Fruit fly (Drosophila melanogaster): ENCODE data around the gene osp.
A peak's percentile ranks its signal among the peaks of the same experiment; 100 is the strongest.

Gene osp

dm6 chr2L:14615749-14616348 lies 73.3 kb downstream of the osp start:
- no peak for TF ChIP-seq Pif1A (GFP tag; optimal IDR thresholded peaks at IDR 0.05)
- TF ChIP-seq Pif1B (GFP tag; optimal IDR thresholded peaks at IDR 0.05) = no peak
- no peak for TF ChIP-seq fd96Ca (GFP tag; IDR thresholded peaks at IDR 0.05)
- no peak for TF ChIP-seq Snoo (tag; optimal IDR thresholded peaks at IDR 0.05)
- TF ChIP-seq CG14655 (GFP tag; optimal IDR thresholded peaks at IDR 0.05) = no peak
- no peak for TF ChIP-seq Ets98B (GFP tag; IDR thresholded peaks at IDR 0.05)
- no peak for TF ChIP-seq CG8159 (tag; optimal IDR thresholded peaks at IDR 0.05)
- no peak for TF ChIP-seq EcR (GFP tag; optimal IDR thresholded peaks at IDR 0.05)
- TF ChIP-seq CG12605 (GFP tag; IDR thresholded peaks at IDR 0.05) = no peak
- TF ChIP-seq CG9948 (tag; optimal IDR thresholded peaks at IDR 0.05) = no peak
- no peak for TF ChIP-seq CG13204 (GFP tag; optimal IDR thresholded peaks at IDR 0.05)
- no peak for TF ChIP-seq CG15710 (tag; optimal IDR thresholded peaks at IDR 0.05)

- TF ChIP-seq EcR (GFP tag; optimal IDR thresholded peaks at IDR 0.05) (no peak), CG14655 (GFP tag; optimal IDR thresholded peaks at IDR 0.05) (peak; percentile 56), CG8301 (tag; optimal IDR thresholded peaks at IDR 0.05) (peak; percentile 67), CG8159 (tag; optimal IDR thresholded peaks at IDR 0.05) (peak; percentile 67), Pif1B (GFP tag; optimal IDR thresholded peaks at IDR 0.05) (no peak), CG12605 (GFP tag; IDR thresholded peaks at IDR 0.05) (peak; percentile 63), CG10348 (GFP tag; IDR thresholded peaks at IDR 0.05) (no peak), gl (tag; optimal IDR thresholded peaks at IDR 0.05) (no peak), CG9948 (tag; optimal IDR thresholded peaks at IDR 0.05) (peak; percentile 63), Pif1A (GFP tag; optimal IDR thresholded peaks at IDR 0.05) (peak; percentile 46), Ets98B (GFP tag; IDR thresholded peaks at IDR 0.05) (peak; percentile 66), CG32121 (GFP tag; IDR thresholded peaks at IDR 0.05) (peak; percentile 80), CG4496 (GFP tag; IDR thresholded peaks at IDR 0.05) (0 out of 3 replicates have a peak, but pooled peaks have one; percentile 48), D1 (tag; optimal IDR thresholded peaks at IDR 0.05) (no peak), Snoo (tag; optimal IDR thresholded peaks at IDR 0.05) (no peak), CG34367 (tag; optimal IDR thresholded peaks at IDR 0.05) (peak; percentile 20), rn (GFP tag; IDR thresholded peaks at IDR 0.05) (no peak), CG13204 (GFP tag; optimal IDR thresholded peaks at IDR 0.05) (no peak), CG15710 (tag; optimal IDR thresholded peaks at IDR 0.05) (peak; percentile 57), CG17806 (tag; optimal IDR thresholded peaks at IDR 0.05) (peak; percentile 54), fd96Ca (GFP tag; IDR thresholded peaks at IDR 0.05) (0 out of 3 replicates have a peak, but pooled peaks have one; percentile 24)
Observed at dm6 chr2L:14614897-14615602, 74.1 kb downstream of the osp start, which contains the start of the genes Adh and Adhr. TSS of gene Adh (plus strand) at chr2L:14615552. TSS of gene Adhr (plus strand) at chr2L:14615552.

dm6 chr2L:14614444-14614843 lies 74.7 kb downstream of the osp start:
- TF ChIP-seq Pif1B (GFP tag; optimal IDR thresholded peaks at IDR 0.05) (no peak), CG8159 (tag; optimal IDR thresholded peaks at IDR 0.05) (peak; percentile 56), fd96Ca (GFP tag; IDR thresholded peaks at IDR 0.05) (no peak), Snoo (tag; optimal IDR thresholded peaks at IDR 0.05) (no peak), CG10348 (GFP tag; IDR thresholded peaks at IDR 0.05) (no peak), CG12605 (GFP tag; IDR thresholded peaks at IDR 0.05) (no peak), CG14655 (GFP tag; optimal IDR thresholded peaks at IDR 0.05) (no peak), CG4496 (GFP tag; IDR thresholded peaks at IDR 0.05) (no peak), CG8301 (tag; optimal IDR thresholded peaks at IDR 0.05) (peak; percentile 25), CG9948 (tag; optimal IDR thresholded peaks at IDR 0.05) (no peak), CG15710 (tag; optimal IDR thresholded peaks at IDR 0.05) (peak; percentile 46), Ets98B (GFP tag; IDR thresholded peaks at IDR 0.05) (no peak), CG17806 (tag; optimal IDR thresholded peaks at IDR 0.05) (peak; percentile 6)

- TF ChIP-seq gl (tag; optimal IDR thresholded peaks at IDR 0.05) (no peak), CG14655 (GFP tag; optimal IDR thresholded peaks at IDR 0.05) (peak; percentile 63), CG32121 (GFP tag; IDR thresholded peaks at IDR 0.05) (peak; percentile 17; the same call in 1 of the 2 replicates), D1 (tag; optimal IDR thresholded peaks at IDR 0.05) (no peak), CG13204 (GFP tag; optimal IDR thresholded peaks at IDR 0.05) (no peak), fd96Ca (GFP tag; IDR thresholded peaks at IDR 0.05) (no peak; the same call in 2 of the 3 replicates), CG34367 (tag; optimal IDR thresholded peaks at IDR 0.05) (no peak), Snoo (tag; optimal IDR thresholded peaks at IDR 0.05) (no peak), Pif1A (GFP tag; optimal IDR thresholded peaks at IDR 0.05) (peak; percentile 11), CG15710 (tag; optimal IDR thresholded peaks at IDR 0.05) (peak; percentile 30), Ets98B (GFP tag; IDR thresholded peaks at IDR 0.05) (no peak), EcR (GFP tag; optimal IDR thresholded peaks at IDR 0.05) (no peak), CG17806 (tag; optimal IDR thresholded peaks at IDR 0.05) (peak; percentile 51), CG8301 (tag; optimal IDR thresholded peaks at IDR 0.05) (peak; percentile 65), Pif1B (GFP tag; optimal IDR thresholded peaks at IDR 0.05) (no peak), CG8159 (tag; optimal IDR thresholded peaks at IDR 0.05) (peak; percentile 55), CG12605 (GFP tag; IDR thresholded peaks at IDR 0.05) (0 out of 2 replicates have a peak, but pooled peaks have one; percentile 13), CG9948 (tag; optimal IDR thresholded peaks at IDR 0.05) (peak; percentile 59), CG4496 (GFP tag; IDR thresholded peaks at IDR 0.05) (peak; percentile 52; the same call in 1 of the 3 replicates), rn (GFP tag; IDR thresholded peaks at IDR 0.05) (no peak), CG10348 (GFP tag; IDR thresholded peaks at IDR 0.05) (no peak)
Observed at dm6 chr2L:14612998-14613955, 75.9 kb downstream of the osp start.
